Fruit fly (Drosophila melanogaster) whole organism, wandering third instar larva: Measurements from ENCODE around the gene CG44014.

Experiments
- CG32264 ChIP-seq: fragments of 200-800 bp; sonication (Bioruptor generic); optimal IDR thresholded peaks from 2 replicates; lab custom pipeline; 2016; ENCODE audit warnings: missing biosample characterization, missing genetic modification characterization
- Dif ChIP-seq: fragments of 200-275, 200-300 bp; sonication (Bioruptor generic); optimal IDR thresholded peaks from 2 replicates; lab custom pipeline; 2018; ENCODE audit warnings: missing biosample characterization, missing genetic modification characterization; ENCODE audit not compliant: partially characterized antibody
- GATAd ChIP-seq: sonication (Bioruptor generic); optimal IDR thresholded peaks from 2 replicates; lab custom pipeline; 2016; ENCODE audit warnings: missing biosample characterization, missing genetic modification characterization
- HLH106 ChIP-seq: fragments of 200-800 bp; optimal IDR thresholded peaks from 3 replicates; lab custom pipeline; 2019; ENCODE audit warnings: missing biosample characterization, mild to moderate bottlenecking, missing genetic modification characterization, moderate library complexity
- Hnf4 ChIP-seq: fragments of 200-800 bp; sonication (Bioruptor generic); optimal IDR thresholded peaks from 2 replicates; lab custom pipeline; 2016; ENCODE audit warnings: missing biosample characterization, mild to moderate bottlenecking, missing genetic modification characterization
- Hr78 ChIP-seq: fragments of >200 bp; optimal IDR thresholded peaks from 2 replicates; lab custom pipeline; 2017; ENCODE audit warnings: missing biosample characterization, missing genetic modification characterization
- Mio ChIP-seq: sonication (Bioruptor generic); optimal IDR thresholded peaks from 2 replicates; lab custom pipeline; 2016; ENCODE audit warnings: missing biosample characterization, missing genetic modification characterization
- Myc ChIP-seq: fragments of >200 bp; optimal IDR thresholded peaks from 2 replicates; lab custom pipeline; 2017
- OdsH ChIP-seq: fragments of 200-800 bp; sonication (Bioruptor generic); optimal IDR thresholded peaks from 2 replicates; lab custom pipeline; 2016; ENCODE audit warnings: missing biosample characterization, mild to moderate bottlenecking, missing genetic modification characterization
- Rel ChIP-seq, 2 experiments: fragments of 200-800 bp; sonication (Bioruptor generic) in 1 of 2; optimal IDR thresholded peaks; 2 replicates in 1 of 2; 3 replicates in 1 of 2; lab custom pipeline; 2016 to 2019; ENCODE audit warnings: mild to moderate bottlenecking in 2 of 2, missing biosample characterization in 2 of 2, missing genetic modification characterization in 2 of 2, moderate library complexity in 1 of 2
- Sp1 ChIP-seq: fragments of 200-800 bp; sonication (Bioruptor generic); optimal IDR thresholded peaks from 3 replicates; lab custom pipeline; 2019; ENCODE audit warnings: missing biosample characterization, mild to moderate bottlenecking, missing genetic modification characterization, moderate library complexity
- Vsx2 ChIP-seq: fragments of 200-300, 225-300 bp; sonication (Bioruptor generic); optimal IDR thresholded peaks from 2 replicates; lab custom pipeline; 2018; ENCODE audit warnings: missing biosample characterization, missing genetic modification characterization; ENCODE audit not compliant: partially characterized antibody
- br ChIP-seq: fragments of 200-800 bp; sonication (Bioruptor generic); optimal IDR thresholded peaks from 2 replicates; lab custom pipeline; 2016; ENCODE audit warnings: missing biosample characterization, missing genetic modification characterization
- brk ChIP-seq: fragments of 200-800 bp; sonication (Bioruptor generic); optimal IDR thresholded peaks from 2 replicates; lab custom pipeline; 2016; ENCODE audit warnings: missing biosample characterization, mild to moderate bottlenecking, missing genetic modification characterization
- dl ChIP-seq, 2 experiments: fragments of 175-275, 200-275 bp in 1 of 2; fragments of 200-275 bp in 1 of 2; sonication (Bioruptor generic); optimal IDR thresholded peaks; lab custom pipeline; 2018; ENCODE audit warnings: mild to moderate bottlenecking in 2 of 2, missing biosample characterization in 2 of 2, missing genetic modification characterization in 2 of 2, moderate library complexity in 2 of 2; ENCODE audit not compliant: partially characterized antibody in 2 of 2, insufficient read depth in 1 of 2
- dmrt93B ChIP-seq: fragments of 200-800 bp; sonication (Bioruptor generic); optimal IDR thresholded peaks from 2 replicates; lab custom pipeline; 2018; ENCODE audit warnings: missing biosample characterization, mild to moderate bottlenecking, missing genetic modification characterization
- dsf ChIP-seq: sonication (Bioruptor generic); optimal IDR thresholded peaks from 2 replicates; lab custom pipeline; 2016; ENCODE audit warnings: missing biosample characterization, missing genetic modification characterization, borderline replicate concordance
- ey ChIP-seq: fragments of 200-800 bp; sonication (Bioruptor generic); optimal IDR thresholded peaks from 2 replicates; lab custom pipeline; 2016; ENCODE audit warnings: missing biosample characterization, missing genetic modification characterization
- foxo ChIP-seq, 2 experiments: fragments of 200-800 bp; sonication (Bioruptor generic); optimal IDR thresholded peaks; 2 replicates in 1 of 2; 3 replicates in 1 of 2; lab custom pipeline; 2016 to 2017; ENCODE audit warnings: missing biosample characterization in 2 of 2, missing genetic modification characterization in 2 of 2
- fru ChIP-seq: fragments of 200-800 bp; sonication (Bioruptor generic); optimal IDR thresholded peaks from 3 replicates; lab custom pipeline; 2016; ENCODE audit warnings: missing biosample characterization, mild to moderate bottlenecking, missing genetic modification characterization
- h ChIP-seq: fragments of 200-800 bp; sonication (Bioruptor generic); optimal IDR thresholded peaks from 3 replicates; lab custom pipeline; 2016; ENCODE audit warnings: missing biosample characterization, mild to moderate bottlenecking, missing genetic modification characterization
- jim ChIP-seq: fragments of 175-275, 200-325 bp; sonication (Bioruptor generic); optimal IDR thresholded peaks from 2 replicates; lab custom pipeline; 2016; ENCODE audit warnings: missing biosample characterization, mild to moderate bottlenecking, missing genetic modification characterization
- lola ChIP-seq: fragments of >200 bp; optimal IDR thresholded peaks from 2 replicates; lab custom pipeline; 2017; ENCODE audit warnings: missing biosample characterization, missing genetic modification characterization
- pan ChIP-seq: fragments of >200 bp; optimal IDR thresholded peaks from 2 replicates; lab custom pipeline; 2017
- psq ChIP-seq: fragments of 200-800 bp; sonication (Bioruptor generic); optimal IDR thresholded peaks from 3 replicates; lab custom pipeline; 2017; ENCODE audit warnings: missing biosample characterization, mild to moderate bottlenecking, missing genetic modification characterization, moderate library complexity
- rgr ChIP-seq: fragments of 200-800 bp; sonication (Bioruptor generic); optimal IDR thresholded peaks from 3 replicates; lab custom pipeline; 2016; ENCODE audit warnings: missing biosample characterization, mild to moderate bottlenecking, missing genetic modification characterization
- sage ChIP-seq: fragments of 200-800 bp; sonication (Bioruptor generic); optimal IDR thresholded peaks from 2 replicates; lab custom pipeline; 2016; ENCODE audit warnings: missing biosample characterization, mild to moderate bottlenecking, missing genetic modification characterization
- sv ChIP-seq: fragments of 200-800 bp; sonication (Bioruptor generic); optimal IDR thresholded peaks from 3 replicates; lab custom pipeline; 2016; ENCODE audit warnings: missing biosample characterization, missing genetic modification characterization
- tai ChIP-seq: sonication (Bioruptor generic); optimal IDR thresholded peaks from 2 replicates; lab custom pipeline; 2016; ENCODE audit warnings: missing biosample characterization, missing genetic modification characterization
- usp ChIP-seq: fragments of >200 bp; optimal IDR thresholded peaks from 2 replicates; lab custom pipeline; 2017; ENCODE audit warnings: missing biosample characterization, missing genetic modification characterization
- woc ChIP-seq: sonication (Bioruptor generic); optimal IDR thresholded peaks from 2 replicates; lab custom pipeline; 2016; ENCODE audit warnings: missing biosample characterization, mild to moderate bottlenecking, missing genetic modification characterization

CG44014 gene

dm6 chr3R:15474820-15475219, 33.9 kb downstream of the CG44014 start:
- no peak for TF ChIP-seq woc (GFP tag; lab: Kevin White, UChicago)
- no peak for TF ChIP-seq jim (GFP tag; lab: Kevin White, UChicago)
- no peak for TF ChIP-seq Mio (GFP tag; lab: Kevin White, UChicago)
- TF ChIP-seq dmrt93B, result no peak
- no peak for TF ChIP-seq Rel (GFP tag; optimal IDR thresholded peaks at IDR 0.05; lab: Kevin White, UChicago)
- TF ChIP-seq Rel (tag; optimal IDR thresholded peaks at IDR 0.05; lab: Kevin White, UChicago), result no peak
- no peak for TF ChIP-seq usp (GFP tag; lab: Kevin White, UChicago)
- no peak for TF ChIP-seq HLH106
- no peak for TF ChIP-seq Hnf4 (GFP tag; lab: Kevin White, UChicago)

dm6 chr3R:15473360-15473938, 35.2 kb downstream of the CG44014 start:
- TF ChIP-seq br (GFP tag; lab: Kevin White, UChicago) (no peak), rgr (GFP tag; lab: Kevin White, UChicago) (no peak), lola (no peak), Sp1 (no peak), HLH106 (no peak), sv (GFP tag; lab: Kevin White, UChicago) (no peak), Rel (GFP tag; optimal IDR thresholded peaks at IDR 0.05; lab: Kevin White, UChicago) (no peak), Rel (tag; optimal IDR thresholded peaks at IDR 0.05; lab: Kevin White, UChicago) (no peak)

dm6 chr3R:15472753-15473212, 35.9 kb downstream of the CG44014 start:
- TF ChIP-seq fru (GFP tag; lab: Kevin White, UChicago), result no peak
- TF ChIP-seq GATAd, result no peak
- TF ChIP-seq Vsx2 (GFP tag; lab: Kevin White, UChicago), result no peak
- peak in 1 of 2 experiments; percentile 27 for TF ChIP-seq foxo (GFP tag; optimal IDR thresholded peaks at IDR 0.05; lab: Kevin White, UChicago)
- no peak for TF ChIP-seq brk (GFP tag; lab: Kevin White, UChicago)
- peak; percentile 0 for TF ChIP-seq rgr (GFP tag; lab: Kevin White, UChicago)
- no peak for TF ChIP-seq Myc (lab: Kevin White, UChicago)
- TF ChIP-seq Rel (GFP tag; optimal IDR thresholded peaks at IDR 0.05; lab: Kevin White, UChicago), result no peak
- TF ChIP-seq Rel (tag; optimal IDR thresholded peaks at IDR 0.05; lab: Kevin White, UChicago), result no peak
- no peak for TF ChIP-seq dmrt93B
- no peak for TF ChIP-seq tai (GFP tag; lab: Kevin White, UChicago)
- TF ChIP-seq ey, result peak; percentile 46
- TF ChIP-seq HLH106, result peak; percentile 35
- no peak for TF ChIP-seq CG32264 (GFP tag; lab: Kevin White, UChicago)
- TF ChIP-seq Dif, result no peak
- peak; percentile 19 for TF ChIP-seq h (GFP tag; lab: Kevin White, UChicago)
- no peak for TF ChIP-seq dl (GFP tag; optimal IDR thresholded peaks at IDR 0.05; lab: Kevin White, UChicago; ENCODE audit: insufficient read depth in 1 of 2, partially characterized antibody in 2 of 2)
- TF ChIP-seq psq (GFP tag; lab: Kevin White, UChicago), result peak; percentile 7
- no peak for TF ChIP-seq sage (GFP tag; lab: Kevin White, UChicago)

dm6 chr3R:15471742-15472141, 36.9 kb downstream of the CG44014 start:
- TF ChIP-seq Hr78 (GFP tag; lab: Kevin White, UChicago) (no peak), h (GFP tag; lab: Kevin White, UChicago) (no peak), HLH106 (no peak), Myc (lab: Kevin White, UChicago) (no peak), OdsH (no peak), rgr (GFP tag; lab: Kevin White, UChicago) (no peak), foxo (GFP tag; optimal IDR thresholded peaks at IDR 0.05; lab: Kevin White, UChicago) (no peak), woc (GFP tag; lab: Kevin White, UChicago) (no peak), Dif (no peak), br (GFP tag; lab: Kevin White, UChicago) (no peak), fru (GFP tag; lab: Kevin White, UChicago) (no peak), dsf (GFP tag; lab: Kevin White, UChicago) (no peak), Hnf4 (GFP tag; lab: Kevin White, UChicago) (no peak), pan (lab: Kevin White, UChicago) (no peak), dl (GFP tag; optimal IDR thresholded peaks at IDR 0.05; lab: Kevin White, UChicago; ENCODE audit: insufficient read depth in 1 of 2, partially characterized antibody in 2 of 2) (no peak), brk (GFP tag; lab: Kevin White, UChicago) (no peak), dmrt93B (no peak)
